Fruit fly (Drosophila melanogaster): ENCODE measurements around the gene CG17803.

CG17803 gene

dm6 chr3R:17801264-17801663 is at the start of gene CG17803:
CG17803 (minus strand) TSS chr3R:17801512.
- TF ChIP-seq CG32264 (GFP tag; optimal IDR thresholded peaks at IDR 0.05) (no peak), psq (GFP tag; optimal IDR thresholded peaks at IDR 0.05) (no peak)

dm6 chr3R:17849178-17849577 is 47.9 kb upstream of the CG17803 start:
- TF ChIP-seq brk (GFP tag; optimal IDR thresholded peaks at IDR 0.05), result no peak
- no peak for TF ChIP-seq Vsx2 (GFP tag; optimal IDR thresholded peaks at IDR 0.05; ENCODE audit: partially characterized antibody)
- no peak for TF ChIP-seq GATAd (GFP tag; optimal IDR thresholded peaks at IDR 0.05)
- TF ChIP-seq h (GFP tag; optimal IDR thresholded peaks at IDR 0.05), result no peak
- no peak for TF ChIP-seq Dif (GFP tag; optimal IDR thresholded peaks at IDR 0.05; ENCODE audit: partially characterized antibody)
- TF ChIP-seq sage (GFP tag; optimal IDR thresholded peaks at IDR 0.05), result no peak
- no peak for TF ChIP-seq Sp1 (GFP tag; optimal IDR thresholded peaks at IDR 0.05)
- no peak for TF ChIP-seq sv (GFP tag; optimal IDR thresholded peaks at IDR 0.05)
- TF ChIP-seq Hr78 (GFP tag; optimal IDR thresholded peaks at IDR 0.05), result no peak
- TF ChIP-seq rgr (GFP tag; optimal IDR thresholded peaks at IDR 0.05), result no peak
- TF ChIP-seq dsf (GFP tag; optimal IDR thresholded peaks at IDR 0.05; ENCODE audit: borderline replicate concordance), result no peak
- no peak for TF ChIP-seq OdsH (GFP tag; optimal IDR thresholded peaks at IDR 0.05)
- TF ChIP-seq Mio (GFP tag; optimal IDR thresholded peaks at IDR 0.05), result no peak
- TF ChIP-seq usp (GFP tag; optimal IDR thresholded peaks at IDR 0.05), result no peak
- no peak for TF ChIP-seq HLH106 (tag; optimal IDR thresholded peaks at IDR 0.05)
- TF ChIP-seq N (GFP tag; optimal IDR thresholded peaks at IDR 0.05), result no peak
- no peak for TF ChIP-seq br (GFP tag; optimal IDR thresholded peaks at IDR 0.05)
- no peak for TF ChIP-seq Hnf4 (GFP tag; optimal IDR thresholded peaks at IDR 0.05)

- peak; percentile 4 for TF ChIP-seq Dfd (GFP tag; optimal IDR thresholded peaks at IDR 0.05)
- TF ChIP-seq lola (GFP tag; optimal IDR thresholded peaks at IDR 0.05), result no peak
These were observed 45.7 kb upstream of the CG17803 start for dm6 chr3R:17846966-17847365.

dm6 chr3R:17830528-17830927 is 29.2 kb upstream of the CG17803 start:
- TF ChIP-seq br (GFP tag; optimal IDR thresholded peaks at IDR 0.05) (no peak), Abd-B (GFP tag; optimal IDR thresholded peaks at IDR 0.05) (no peak), Dif (GFP tag; optimal IDR thresholded peaks at IDR 0.05; ENCODE audit: partially characterized antibody) (no peak), fru (GFP tag; optimal IDR thresholded peaks at IDR 0.05) (no peak), brk (GFP tag; optimal IDR thresholded peaks at IDR 0.05) (no peak), lola (GFP tag; optimal IDR thresholded peaks at IDR 0.05) (no peak)

dm6 chr3R:17828653-17829052 is 27.3 kb upstream of the CG17803 start:
- TF ChIP-seq Vsx2 (GFP tag; optimal IDR thresholded peaks at IDR 0.05; ENCODE audit: partially characterized antibody), result no peak
- TF ChIP-seq woc (GFP tag; optimal IDR thresholded peaks at IDR 0.05), result no peak
- TF ChIP-seq usp (GFP tag; optimal IDR thresholded peaks at IDR 0.05), result no peak
- no peak for TF ChIP-seq OdsH (GFP tag; optimal IDR thresholded peaks at IDR 0.05)
- no peak for TF ChIP-seq sage (GFP tag; optimal IDR thresholded peaks at IDR 0.05)
- no peak for TF ChIP-seq lola (GFP tag; optimal IDR thresholded peaks at IDR 0.05)
- no peak for TF ChIP-seq dl (GFP tag; optimal IDR thresholded peaks at IDR 0.05; ENCODE audit: insufficient read depth in 1 of 2, partially characterized antibody in 2 of 2)
- TF ChIP-seq h (GFP tag; optimal IDR thresholded peaks at IDR 0.05), result no peak

dm6 chr3R:17827038-17827616 is 25.8 kb upstream of the CG17803 start:
- TF ChIP-seq Mio (GFP tag; optimal IDR thresholded peaks at IDR 0.05) (no peak), dmrt93B (GFP tag; optimal IDR thresholded peaks at IDR 0.05) (no peak), dsf (GFP tag; optimal IDR thresholded peaks at IDR 0.05; ENCODE audit: borderline replicate concordance) (no peak), fru (GFP tag; optimal IDR thresholded peaks at IDR 0.05) (no peak), woc (GFP tag; optimal IDR thresholded peaks at IDR 0.05) (no peak), brk (GFP tag; optimal IDR thresholded peaks at IDR 0.05) (no peak), Abd-B (GFP tag; optimal IDR thresholded peaks at IDR 0.05) (no peak), Vsx2 (GFP tag; optimal IDR thresholded peaks at IDR 0.05; ENCODE audit: partially characterized antibody) (no peak), Rel (GFP tag; optimal IDR thresholded peaks at IDR 0.05) (no peak), Rel (tag; optimal IDR thresholded peaks at IDR 0.05) (no peak), h (GFP tag; optimal IDR thresholded peaks at IDR 0.05) (no peak), foxo (GFP tag; optimal IDR thresholded peaks at IDR 0.05) (no peak), tai (GFP tag; optimal IDR thresholded peaks at IDR 0.05) (no peak), psq (GFP tag; optimal IDR thresholded peaks at IDR 0.05) (no peak)

Measured in whole organism, wandering third instar larva.